Worm (Caenorhabditis elegans): ENCODE results near the gene W04G3.13.

DNA sequence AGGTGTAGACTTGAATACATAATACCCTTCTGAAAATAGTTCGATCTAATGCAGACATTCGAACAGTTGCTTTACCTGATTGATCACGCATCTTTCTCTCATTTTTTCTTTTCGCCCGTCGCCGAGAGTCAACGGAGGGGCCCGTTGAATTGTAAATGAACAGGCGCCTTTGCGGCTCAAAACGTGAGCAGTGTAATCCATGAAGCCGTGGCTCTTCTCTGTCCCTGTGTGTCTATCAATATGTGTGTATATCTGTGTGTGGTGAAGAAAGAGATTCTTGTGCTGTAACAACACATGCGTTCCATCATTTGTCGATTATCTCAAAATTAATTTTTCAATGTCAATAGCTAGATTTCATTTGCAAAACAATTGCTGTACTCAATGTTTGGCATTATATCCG is 44.0 kb downstream of the W04G3.13 start:
- TF ChIP-seq unc-62 (GFP tag; optimal IDR thresholded peaks at IDR 0.05) (no peak), fos-1 (tag; optimal IDR thresholded peaks at IDR 0.05) (no peak), unc-39 (tag; optimal IDR thresholded peaks at IDR 0.05) (no peak)

Data from whole organism, L3 larva.